Fruit fly (Drosophila melanogaster): ENCODE results near the gene Patsas.

DNA sequence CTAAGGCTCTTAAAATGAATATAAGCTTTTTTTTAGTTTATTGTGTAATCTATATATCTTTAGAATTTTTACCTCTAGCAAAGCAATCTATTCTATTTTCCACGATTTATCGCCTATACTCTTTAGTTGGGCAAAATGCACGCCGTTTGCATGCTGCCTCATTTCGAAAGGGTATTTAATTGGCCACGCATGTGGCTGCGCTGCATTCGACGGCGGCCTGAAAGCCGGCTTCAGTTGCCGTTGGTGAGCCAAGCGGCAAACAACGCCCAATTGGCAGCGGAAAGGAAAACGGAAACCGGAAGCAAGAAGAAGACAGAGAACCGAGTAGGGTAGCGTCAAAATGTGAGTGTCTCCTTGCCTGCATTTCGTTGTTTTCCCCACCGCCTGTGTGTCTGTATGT, 27.2 kb downstream of the Patsas start, which contains the start of gene CG14947:
- no peak for TF ChIP-seq psq (optimal IDR thresholded peaks at IDR 0.05)
- no peak for TF ChIP-seq h (optimal IDR thresholded peaks at IDR 0.05)
- no peak for TF ChIP-seq ttk (optimal IDR thresholded peaks at IDR 0.05)
- no peak for TF ChIP-seq Sin3A (optimal IDR thresholded peaks at IDR 0.05)
- no peak for TF ChIP-seq insv (optimal IDR thresholded peaks at IDR 0.05)
